Worm (Caenorhabditis elegans) whole organism, L2 larva: ENCODE data around the gene Y52E8A.1.

ENCODE experiments used
- F13H6.1 ChIP-seq: sonication (generic microtip); optimal IDR thresholded peaks from 2 replicates; lab custom pipeline; 2016; ENCODE audit warnings: missing genetic modification characterization, missing compliant biosample characterization
- Y55F3AM.14 ChIP-seq: fragments of 200-800 bp; sonication (Bioruptor generic); optimal IDR thresholded peaks from 2 replicates; lab custom pipeline; 2018; ENCODE audit warnings: mild to moderate bottlenecking, missing genetic modification characterization, missing compliant biosample characterization
- alr-1 ChIP-seq: fragments of 150-350 bp; optimal IDR thresholded peaks from 2 replicates; lab custom pipeline; 2014; ENCODE audit warnings: missing biosample characterization, missing genetic modification characterization
- aly-2 ChIP-seq: fragments of 150-350 bp; optimal IDR thresholded peaks from 2 replicates; lab custom pipeline; 2014; ENCODE audit warnings: missing biosample characterization, missing genetic modification characterization
- ama-1 ChIP-seq: fragments of 150-350 bp; optimal IDR thresholded peaks from 2 replicates; lab custom pipeline; 2018; ENCODE audit warnings: inconsistent platforms
- ceh-16 ChIP-seq: fragments of 150-350 bp; optimal IDR thresholded peaks from 2 replicates; lab custom pipeline; 2014; ENCODE audit warnings: missing biosample characterization, missing genetic modification characterization
- ceh-82 ChIP-seq: fragments of 150-350 bp; optimal IDR thresholded peaks from 2 replicates; lab custom pipeline; 2014; ENCODE audit warnings: missing biosample characterization, missing genetic modification characterization
- dmd-4 ChIP-seq: sonication (generic microtip); optimal IDR thresholded peaks from 2 replicates; lab custom pipeline; 2017; ENCODE audit warnings: missing biosample characterization, missing genetic modification characterization
- fos-1 ChIP-seq: fragments of 150-350 bp; optimal IDR thresholded peaks from 2 replicates; lab custom pipeline; 2014; ENCODE audit warnings: missing biosample characterization, missing genetic modification characterization
- gmeb-1 ChIP-seq: fragments of 150-350 bp; optimal IDR thresholded peaks from 2 replicates; lab custom pipeline; 2014; ENCODE audit warnings: missing biosample characterization, missing genetic modification characterization
- lin-11 ChIP-seq: fragments of 150-350 bp; sonication (generic microtip); optimal IDR thresholded peaks from 2 replicates; lab custom pipeline; 2014; ENCODE audit warnings: missing biosample characterization, missing genetic modification characterization, inconsistent platforms, mixed read lengths
- lin-13 ChIP-seq: fragments of 150-350 bp; optimal IDR thresholded peaks from 2 replicates; lab custom pipeline; 2014; ENCODE audit warnings: missing biosample characterization, missing genetic modification reagents, missing genetic modification characterization
- lin-39 ChIP-seq: fragments of 150-350 bp; optimal IDR thresholded peaks from 2 replicates; lab custom pipeline; 2014; ENCODE audit warnings: missing biosample characterization, missing genetic modification reagents, missing genetic modification characterization
- lsy-2 ChIP-seq, 2 experiments: fragments of 150-350 bp in 1 of 2; sonication (generic microtip) in 1 of 2; optimal IDR thresholded peaks; 2 replicates each; lab custom pipeline; 2014 to 2017; ENCODE audit warnings: missing biosample characterization in 2 of 2, missing genetic modification characterization in 2 of 2
- mab-5 ChIP-seq: fragments of 150-350 bp; optimal IDR thresholded peaks from 2 replicates; lab custom pipeline; 2014; ENCODE audit warnings: missing biosample characterization, missing genetic modification characterization
- mbf-1 ChIP-seq: sonication (generic microtip); optimal IDR thresholded peaks from 2 replicates; lab custom pipeline; 2017; ENCODE audit warnings: missing biosample characterization, missing genetic modification characterization
- nhr-11 ChIP-seq: fragments of 150-350 bp; optimal IDR thresholded peaks from 2 replicates; lab custom pipeline; 2014; ENCODE audit warnings: missing biosample characterization, missing genetic modification characterization
- nhr-12 ChIP-seq: fragments of 150-350 bp; optimal IDR thresholded peaks from 2 replicates; lab custom pipeline; 2014; ENCODE audit warnings: missing biosample characterization, missing genetic modification characterization
- nhr-21 ChIP-seq: fragments of 150-350 bp; optimal IDR thresholded peaks from 2 replicates; lab custom pipeline; 2014; ENCODE audit warnings: missing biosample characterization, missing genetic modification characterization
- nhr-23 ChIP-seq: fragments of 150-350 bp; optimal IDR thresholded peaks from 2 replicates; lab custom pipeline; 2014; ENCODE audit warnings: missing biosample characterization, missing genetic modification reagents, missing genetic modification characterization
- nhr-25 ChIP-seq: fragments of 150-350 bp; sonication (generic microtip); optimal IDR thresholded peaks from 3 replicates; lab custom pipeline; 2014; ENCODE audit warnings: missing biosample characterization, missing genetic modification characterization
- nhr-77 ChIP-seq: fragments of 150-350 bp; optimal IDR thresholded peaks from 2 replicates; lab custom pipeline; 2014; ENCODE audit warnings: missing biosample characterization, missing genetic modification characterization
- peb-1 ChIP-seq: fragments of 150-350 bp; optimal IDR thresholded peaks from 2 replicates; lab custom pipeline; 2014; ENCODE audit warnings: missing biosample characterization, missing genetic modification characterization
- sem-4 ChIP-seq: fragments of 150-350 bp; optimal IDR thresholded peaks from 2 replicates; lab custom pipeline; 2014; ENCODE audit warnings: missing biosample characterization, missing genetic modification reagents, missing genetic modification characterization
- sma-3 ChIP-seq: sonication (generic microtip); optimal IDR thresholded peaks from 2 replicates; lab custom pipeline; 2016; ENCODE audit warnings: missing genetic modification reagents, missing genetic modification characterization, missing compliant biosample characterization
- sma-9 ChIP-seq, 2 experiments: fragments of 150-350 bp in 1 of 2; sonication (generic microtip) in 1 of 2; optimal IDR thresholded peaks; 2 replicates each; lab custom pipeline; 2014 to 2016; ENCODE audit warnings: missing genetic modification characterization in 2 of 2, mild to moderate bottlenecking in 1 of 2, missing biosample characterization in 1 of 2, missing compliant biosample characterization in 1 of 2, missing genetic modification reagents in 1 of 2, moderate library complexity in 1 of 2
- snpc-4 ChIP-seq: fragments of 150-350 bp; optimal IDR thresholded peaks from 2 replicates; lab custom pipeline; 2014; ENCODE audit warnings: missing biosample characterization, missing genetic modification characterization
- zag-1 ChIP-seq: fragments of 150-350 bp; optimal IDR thresholded peaks from 2 replicates; lab custom pipeline; 2014; ENCODE audit warnings: missing biosample characterization, missing genetic modification characterization
- ztf-1 ChIP-seq: fragments of 200-800 bp; sonication (Bioruptor generic); conservative IDR thresholded peaks from 2 replicates; pipeline ENCODE4 v1.3.6; 2022; ENCODE audit warnings: missing genetic modification characterization, missing compliant biosample characterization
- ztf-4 ChIP-seq: fragments of 150-350 bp; optimal IDR thresholded peaks from 2 replicates; lab custom pipeline; 2014; ENCODE audit warnings: missing biosample characterization, missing genetic modification characterization

Y52E8A.1 gene

ce11 chrII:4362088-4362487 lies 40.2 kb downstream of the Y52E8A.1 start:
- TF ChIP-seq ztf-4 (tag; lab: Kevin White, UChicago) (no peak), fos-1 (peak; percentile 37), ama-1 (lab: Kevin White, UChicago) (no peak), sma-3 (GFP tag; lab: Kevin White, UChicago) (peak; percentile 25), ceh-82 (tag; lab: Kevin White, UChicago) (no peak), lsy-2 (tag; optimal IDR thresholded peaks at IDR 0.05; lab: Kevin White, UChicago) (no peak), sma-9 (GFP tag; optimal IDR thresholded peaks at IDR 0.05; lab: Kevin White, UChicago) (no peak), sma-9 (tag; optimal IDR thresholded peaks at IDR 0.05; lab: Kevin White, UChicago) (no peak), sem-4 (no peak), gmeb-1 (tag; lab: Kevin White, UChicago) (no peak), lin-39 (no peak), peb-1 (no peak), nhr-25 (tag; lab: Kevin White, UChicago) (no peak), F13H6.1 (tag; lab: Kevin White, UChicago) (peak; percentile 41), snpc-4 (no peak), nhr-11 (no peak), nhr-12 (tag; lab: Kevin White, UChicago) (no peak), nhr-77 (tag; lab: Kevin White, UChicago) (no peak), lin-11 (tag; lab: Kevin White, UChicago) (no peak)

- no peak for TF ChIP-seq lin-39
- no peak for TF ChIP-seq dmd-4 (tag; lab: Kevin White, UChicago)
- no peak for TF ChIP-seq lin-13
- TF ChIP-seq nhr-25 (tag; lab: Kevin White, UChicago) = no peak
- TF ChIP-seq ceh-16 (tag; lab: Kevin White, UChicago) = no peak
- TF ChIP-seq snpc-4 = no peak
- TF ChIP-seq mab-5 (tag; lab: Kevin White, UChicago) = no peak
Measured at ce11 chrII:4367923-4368322, 46.1 kb downstream of the Y52E8A.1 start, which contains the start of gene try-9. TSS of gene try-9 (plus strand) at chrII:4368223.

- TF ChIP-seq ceh-82 (tag; lab: Kevin White, UChicago) (no peak), ceh-16 (tag; lab: Kevin White, UChicago) (no peak), mbf-1 (no peak), nhr-77 (tag; lab: Kevin White, UChicago) (no peak)
Measured at ce11 chrII:4369715-4370114, 47.8 kb downstream of the Y52E8A.1 start.

ce11 chrII:4370842-4371241 lies 49.0 kb downstream of the Y52E8A.1 start:
- TF ChIP-seq peb-1 (no peak), zag-1 (no peak), lin-39 (no peak), ztf-4 (tag; lab: Kevin White, UChicago) (no peak), nhr-25 (tag; lab: Kevin White, UChicago) (no peak), Y55F3AM.14 (GFP tag; lab: Kevin White, UChicago) (no peak), dmd-4 (tag; lab: Kevin White, UChicago) (no peak), ztf-1 (GFP tag; lab: Robert Waterston, UW) (no peak), aly-2 (no peak), nhr-21 (tag; lab: Kevin White, UChicago) (no peak), fos-1 (no peak), alr-1 (tag; lab: Kevin White, UChicago) (no peak), nhr-23 (tag; lab: Kevin White, UChicago) (no peak), mbf-1 (no peak), snpc-4 (no peak)
